Fruit fly (Drosophila melanogaster): ENCODE results near the gene tgy.

tgy gene

DNA sequence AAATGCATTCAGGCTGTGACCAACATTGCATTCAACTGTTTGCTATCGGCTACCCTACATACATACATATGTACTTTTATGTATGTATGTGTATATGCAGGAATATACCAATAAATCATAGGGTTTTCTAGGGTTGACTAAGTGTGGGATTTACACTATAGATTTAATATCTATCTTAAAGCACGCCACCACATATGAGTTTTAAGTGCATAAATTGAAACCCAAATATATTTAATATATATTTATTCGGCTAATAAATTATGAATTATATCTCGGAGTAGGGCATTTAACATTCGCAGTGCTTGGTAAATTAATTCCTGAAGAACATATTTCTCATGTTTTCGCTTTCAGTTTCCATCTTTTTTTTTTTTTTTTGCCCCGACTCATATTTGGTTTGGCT, 32.8 kb upstream of the tgy start (continued):
- TF ChIP-seq CG7368 (GFP tag; optimal IDR thresholded peaks at IDR 0.05): peak; percentile 8
- TF ChIP-seq Blimp-1 (GFP tag; optimal IDR thresholded peaks at IDR 0.05): peak; percentile 76
- TF ChIP-seq Sox102F (GFP tag; optimal IDR thresholded peaks at IDR 0.05): peak; percentile 63
- TF ChIP-seq CG6276 (GFP tag; optimal IDR thresholded peaks at IDR 0.05): no peak
- peak; percentile 45 for TF ChIP-seq Hr4 (GFP tag; optimal IDR thresholded peaks at IDR 0.05)
- peak; percentile 69 for TF ChIP-seq achi (GFP tag; optimal IDR thresholded peaks at IDR 0.05)
- peak; percentile 73 for TF ChIP-seq CG34406 (GFP tag; optimal IDR thresholded peaks at IDR 0.05)
- peak; percentile 78 for TF ChIP-seq CG8632 (GFP tag; optimal IDR thresholded peaks at IDR 0.05)
- TF ChIP-seq salr (GFP tag; optimal IDR thresholded peaks at IDR 0.05): peak; percentile 48 to 61
- peak; percentile 59 for TF ChIP-seq CG15336 (GFP tag; IDR thresholded peaks at IDR 0.05)
- TF ChIP-seq dac (GFP tag; optimal IDR thresholded peaks at IDR 0.05): no peak
- TF ChIP-seq Eip93F (GFP tag; optimal IDR thresholded peaks at IDR 0.05): no peak

DNA sequence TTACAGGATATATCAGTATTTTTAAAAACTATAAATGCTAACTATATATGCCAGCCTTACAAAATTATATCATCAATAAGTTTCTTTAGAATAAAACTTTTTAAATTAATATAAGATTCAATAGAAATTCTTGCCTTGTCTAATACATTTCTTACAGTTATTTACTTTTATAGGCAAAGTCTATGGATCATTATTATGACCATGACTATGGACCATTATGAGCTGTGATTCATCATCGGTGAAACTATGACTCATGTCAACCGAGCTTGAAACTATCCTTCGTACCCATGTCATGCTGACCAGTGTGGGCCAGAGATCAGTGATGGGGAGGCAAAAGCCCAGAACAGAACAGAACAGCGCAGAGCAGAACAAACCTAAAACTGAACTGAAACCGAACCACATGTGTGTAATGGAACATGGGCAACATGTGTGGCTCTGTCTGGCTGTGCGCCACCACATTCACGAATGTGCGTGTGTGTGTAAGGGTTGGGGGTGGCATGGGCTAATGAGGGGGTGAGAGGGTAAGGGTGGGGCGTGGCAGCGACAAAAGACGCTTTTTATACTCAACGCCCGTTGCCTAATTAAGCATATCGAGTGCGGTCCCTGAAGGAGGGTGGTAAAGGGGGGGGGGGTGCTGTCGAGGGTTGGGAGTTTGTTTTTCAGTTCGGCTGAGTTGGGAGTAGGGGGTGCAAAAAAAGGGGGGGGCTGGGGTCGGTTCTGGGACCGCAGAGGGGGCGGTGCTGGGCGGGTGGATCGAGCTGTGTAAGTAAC, 31.6 kb upstream of the tgy start:
- TF ChIP-seq Hr39 (GFP tag; optimal IDR thresholded peaks at IDR 0.05) (no peak), Sox15 (GFP tag; optimal IDR thresholded peaks at IDR 0.05) (no peak), ss (GFP tag; optimal IDR thresholded peaks at IDR 0.05) (peak; percentile 4 to 11), Eip78C (GFP tag) (peak; percentile 71), CG3032 (tag; optimal IDR thresholded peaks at IDR 0.05) (peak; percentile 44), CG32006 (GFP tag; optimal IDR thresholded peaks at IDR 0.05) (peak; percentile 28), fd85E (GFP tag; optimal IDR thresholded peaks at IDR 0.05) (no peak), CG34406 (GFP tag; optimal IDR thresholded peaks at IDR 0.05) (no peak), CG10669 (GFP tag; optimal IDR thresholded peaks at IDR 0.05) (peak; percentile 26), CG6808 (GFP tag; optimal IDR thresholded peaks at IDR 0.05) (peak; percentile 51), CG10631 (GFP tag; optimal IDR thresholded peaks at IDR 0.05) (peak; percentile 7), CG6276 (GFP tag; optimal IDR thresholded peaks at IDR 0.05) (peak; percentile 2), spab (GFP tag; optimal IDR thresholded peaks at IDR 0.05) (peak; percentile 51), svp (GFP tag) (peak; percentile 86), Ets96B (tag; optimal IDR thresholded peaks at IDR 0.05) (peak; percentile 14)

DNA sequence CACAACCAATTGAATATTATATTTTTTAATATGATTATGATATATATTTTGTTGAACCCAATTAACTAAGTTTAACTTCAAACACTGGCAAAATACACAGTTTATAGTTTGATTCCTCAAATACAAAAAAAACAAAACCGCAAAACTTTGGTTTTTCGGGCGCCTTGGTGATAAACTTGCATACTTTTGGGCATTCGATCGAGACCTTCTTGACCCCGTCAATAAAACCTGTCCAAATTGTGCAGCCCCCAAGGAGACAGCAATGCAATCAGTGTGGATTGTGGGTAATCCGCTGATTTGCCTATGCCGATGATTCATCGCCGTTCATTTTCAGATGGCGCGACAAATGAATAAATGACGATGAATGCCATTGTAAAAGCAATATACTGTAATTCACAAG, 30.4 kb upstream of the tgy start:
- TF ChIP-seq pdm3 (GFP tag; optimal IDR thresholded peaks at IDR 0.05) (no peak), Ets21C (GFP tag; optimal IDR thresholded peaks at IDR 0.05) (no peak), svp (GFP tag) (peak; percentile 94)

DNA sequence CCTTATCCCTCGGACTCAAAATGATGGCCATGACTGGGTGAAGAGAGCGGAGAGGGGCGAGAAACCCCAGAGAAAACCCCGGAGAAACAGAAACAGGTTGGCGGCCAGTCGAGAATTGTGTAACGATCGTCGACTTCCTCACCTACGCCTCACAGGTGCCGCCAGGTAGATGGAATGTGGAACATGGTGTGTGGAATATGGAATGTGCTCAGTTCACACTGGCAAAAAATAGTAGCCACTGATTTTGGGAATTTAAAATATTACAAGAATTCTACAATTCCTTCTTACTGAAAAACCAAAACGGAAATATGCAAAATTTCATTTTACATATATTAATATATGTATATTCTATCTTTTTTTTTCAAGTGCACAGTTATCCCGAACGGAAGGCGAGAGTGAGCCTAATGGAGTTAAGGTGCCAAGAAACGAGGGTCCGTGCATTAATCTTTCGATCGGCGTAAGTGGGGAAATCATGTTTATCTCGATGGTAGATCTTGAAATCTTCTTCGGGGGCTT, 28.9 kb upstream of the tgy start:
- TF ChIP-seq Sox14 (GFP tag; optimal IDR thresholded peaks at IDR 0.05) (peak; percentile 73), CG11294 (GFP tag; IDR thresholded peaks at IDR 0.05) (0 out of 2 replicates have a peak, but pooled peaks have one; percentile 63), ss (GFP tag; optimal IDR thresholded peaks at IDR 0.05) (peak; percentile 87 to 92), OdsH (GFP tag; optimal IDR thresholded peaks at IDR 0.05) (peak; percentile 86), CG31627 (GFP tag; optimal IDR thresholded peaks at IDR 0.05) (peak; percentile 64), CG6854 (GFP tag; optimal IDR thresholded peaks at IDR 0.05) (peak; percentile 68), spab (GFP tag; optimal IDR thresholded peaks at IDR 0.05) (peak; percentile 82), CG4318 (GFP tag; optimal IDR thresholded peaks at IDR 0.05) (peak; percentile 45), CG8319 (GFP tag; optimal IDR thresholded peaks at IDR 0.05) (peak; percentile 73), Sox15 (GFP tag; optimal IDR thresholded peaks at IDR 0.05) (peak; percentile 61), Hr39 (GFP tag; optimal IDR thresholded peaks at IDR 0.05) (peak; percentile 64), topi (GFP tag; optimal IDR thresholded peaks at IDR 0.05) (peak; percentile 83), fkh (GFP tag; optimal IDR thresholded peaks at IDR 0.05) (no peak), Blimp-1 (GFP tag; optimal IDR thresholded peaks at IDR 0.05) (peak; percentile 91), Sox102F (GFP tag; optimal IDR thresholded peaks at IDR 0.05) (peak; percentile 84), Hr4 (GFP tag; optimal IDR thresholded peaks at IDR 0.05) (peak; percentile 48), CG10631 (GFP tag; optimal IDR thresholded peaks at IDR 0.05) (peak; percentile 89), CG11902 (GFP tag; optimal IDR thresholded peaks at IDR 0.05) (peak; percentile 73), Met (GFP tag; optimal IDR thresholded peaks at IDR 0.05) (peak; percentile 85), CG8632 (GFP tag; optimal IDR thresholded peaks at IDR 0.05) (peak; percentile 90), cyc (GFP tag; optimal IDR thresholded peaks at IDR 0.05) (peak; percentile 75), Ets21C (GFP tag; optimal IDR thresholded peaks at IDR 0.05) (peak; percentile 52), CG9139 (GFP tag; optimal IDR thresholded peaks at IDR 0.05) (peak; percentile 83), CG15336 (GFP tag; IDR thresholded peaks at IDR 0.05) (peak; percentile 82), Eip78C (GFP tag) (peak; percentile 92), CG8119 (GFP tag; IDR thresholded peaks at IDR 0.05) (peak; percentile 80), vri (GFP tag; optimal IDR thresholded peaks at IDR 0.05) (peak; percentile 91), CG3919 (GFP tag; optimal IDR thresholded peaks at IDR 0.05) (peak; percentile 89)
